Fruit fly (Drosophila melanogaster) Kc167 (cell line): ENCODE data around the gene CG32191.

Experiments used
- Myc ChIP-seq: fragments of >200 bp; optimal IDR thresholded peaks from 2 replicates; lab custom pipeline; 2017; ENCODE audit warnings: missing external identifiers
- Sin3A ChIP-seq: fragments of >200 bp; optimal IDR thresholded peaks from 2 replicates; lab custom pipeline; 2018; ENCODE audit warnings: missing external identifiers
- h ChIP-seq: fragments of >200 bp; optimal IDR thresholded peaks from 3 replicates; lab custom pipeline; 2018; ENCODE audit warnings: missing external identifiers
- insv ChIP-seq: fragments of >200 bp; optimal IDR thresholded peaks from 3 replicates; lab custom pipeline; 2018; ENCODE audit warnings: missing external identifiers
- psq ChIP-seq: fragments of >200 bp; optimal IDR thresholded peaks from 2 replicates; lab custom pipeline; 2017; ENCODE audit warnings: missing external identifiers
- ttk ChIP-seq: sonication (Bioruptor generic); optimal IDR thresholded peaks from 2 replicates; lab custom pipeline; 2017; ENCODE audit warnings: missing external identifiers

CG32191 gene

dm6 chr3L:17758084-17758211 lies 51.0 kb downstream of the CG32191 start, which contains the start of gene CG32182:
CG32182 (plus strand) TSS chr3L:17758112.
- TF ChIP-seq Sin3A (lab: Kevin White, UChicago) (no peak), ttk (lab: Kevin White, UChicago) (no peak), Myc (lab: Kevin White, UChicago) (no peak), insv (lab: Kevin White, UChicago) (no peak), psq (lab: Kevin White, UChicago) (no peak), h (lab: Kevin White, UChicago) (no peak)

- TF ChIP-seq Myc (lab: Kevin White, UChicago): no peak
- no peak for TF ChIP-seq h (lab: Kevin White, UChicago)
- no peak for TF ChIP-seq Sin3A (lab: Kevin White, UChicago)
- no peak for TF ChIP-seq insv (lab: Kevin White, UChicago)
- TF ChIP-seq psq (lab: Kevin White, UChicago): no peak
- no peak for TF ChIP-seq ttk (lab: Kevin White, UChicago)
Measured at dm6 chr3L:17757156-17758083, 51.5 kb downstream of the CG32191 start.
